Worm (Caenorhabditis elegans) whole organism, L3 larva: ENCODE data around the gene acds-10.

ENCODE experiments used
- ZK546.5 ChIP-seq: sonication (generic microtip); optimal IDR thresholded peaks from 2 replicates; lab custom pipeline; 2017; ENCODE audit warnings: missing biosample characterization, missing genetic modification characterization
- aly-2 ChIP-seq: fragments of 150-350 bp; optimal IDR thresholded peaks from 2 replicates; lab custom pipeline; 2014; ENCODE audit warnings: missing biosample characterization, missing genetic modification characterization
- ama-1 ChIP-seq: fragments of 150-350 bp; optimal IDR thresholded peaks from 2 replicates; lab custom pipeline; 2018
- egl-27 ChIP-seq: sonication (generic microtip); optimal IDR thresholded peaks from 4 replicates; lab custom pipeline; 2017; ENCODE audit warnings: missing biosample characterization, missing genetic modification reagents, missing genetic modification characterization
- elt-3 ChIP-seq, 3 experiments: fragments of 150-350 bp in 1 of 3; sonication (generic microtip) in 2 of 3; optimal IDR thresholded peaks; 2 replicates in 2 of 3; 4 replicates in 1 of 3; lab custom pipeline; 2014 to 2017; ENCODE audit warnings: missing biosample characterization in 3 of 3, missing genetic modification characterization in 3 of 3
- fos-1 ChIP-seq: fragments of 150-350 bp; optimal IDR thresholded peaks from 2 replicates; lab custom pipeline; 2014; ENCODE audit warnings: missing biosample characterization, missing genetic modification characterization
- mdl-1 ChIP-seq: fragments of 150-350 bp; optimal IDR thresholded peaks from 2 replicates; lab custom pipeline; 2014; ENCODE audit warnings: missing biosample characterization, missing genetic modification characterization
- nhr-67 ChIP-seq: fragments of 150-350 bp; optimal IDR thresholded peaks from 2 replicates; lab custom pipeline; 2014; ENCODE audit warnings: missing biosample characterization, missing genetic modification characterization
- pha-4 ChIP-seq: fragments of 150-350 bp; optimal IDR thresholded peaks from 2 replicates; lab custom pipeline; 2014; ENCODE audit warnings: missing biosample characterization, missing genetic modification reagents, missing genetic modification characterization
- unc-62 ChIP-seq: fragments of 150-350 bp; sonication (generic microtip); optimal IDR thresholded peaks from 4 replicates; lab custom pipeline; 2014; ENCODE audit warnings: missing biosample characterization, missing genetic modification reagents, missing genetic modification characterization

ce11 chrV:5724395-5724794 is 23.2 kb upstream of the acds-10 start:
- TF ChIP-seq unc-62 (GFP tag; lab: Kevin White, UChicago) = no peak
- no peak for TF ChIP-seq elt-3 (tag; optimal IDR thresholded peaks at IDR 0.05; lab: Kevin White, UChicago)
- TF ChIP-seq aly-2 = no peak
- no peak for TF ChIP-seq fos-1 (tag; lab: Kevin White, UChicago)
- TF ChIP-seq ama-1 (lab: Kevin White, UChicago) = no peak
- no peak for TF ChIP-seq nhr-67 (tag; lab: Kevin White, UChicago)
- TF ChIP-seq pha-4 (tag; lab: Kevin White, UChicago) = no peak
- no peak for TF ChIP-seq ZK546.5
- TF ChIP-seq egl-27 = no peak
- no peak for TF ChIP-seq mdl-1
